Fruit fly (Drosophila melanogaster) whole organism, embryonic: Measurements from ENCODE around the gene Bdp1.
A peak's percentile ranks its signal among the peaks of the same experiment; 100 is the strongest.

Experiments used
- Aef1 ChIP-seq: fragments of 200-800 bp; sonication (Bioruptor generic); IDR thresholded peaks from 3 replicates; pipeline ENCODE4 v1.3.6; 2022; ENCODE audit warnings: missing biosample characterization, missing genetic modification characterization
- CG10147 ChIP-seq: fragments of 200-800 bp; sonication (Bioruptor generic); optimal IDR thresholded peaks from 2 replicates; lab custom pipeline; 2019; ENCODE audit warnings: missing biosample characterization, mild to moderate bottlenecking, missing genetic modification characterization, moderate library complexity
- CG10321 ChIP-seq: fragments of 200-800 bp; sonication (Bioruptor generic); IDR thresholded peaks from 2 replicates; pipeline ENCODE4 v1.3.6; 2022; ENCODE audit warnings: missing biosample characterization, missing genetic modification characterization
- CG10366 ChIP-seq: fragments of 200-800 bp; sonication (Bioruptor generic); IDR thresholded peaks from 2 replicates; pipeline ENCODE4 v1.3.6; 2022; ENCODE audit warnings: missing biosample characterization, missing genetic modification characterization
- CG11560 ChIP-seq: fragments of 200-800 bp; sonication (Bioruptor generic); IDR thresholded peaks from 3 replicates; pipeline ENCODE4 v1.3.6; 2022; ENCODE audit warnings: missing biosample characterization, missing genetic modification characterization
- CG13287 ChIP-seq: fragments of 200-800 bp; sonication (Bioruptor generic); IDR thresholded peaks from 2 replicates; pipeline ENCODE4 v1.3.6; 2022; ENCODE audit warnings: missing biosample characterization, missing genetic modification characterization; ENCODE audit not compliant: partially characterized antibody
- CG14860 ChIP-seq: fragments of 200-800 bp; sonication (Bioruptor generic); IDR thresholded peaks from 3 replicates; pipeline ENCODE4 v1.3.6; 2022; ENCODE audit warnings: missing biosample characterization, missing genetic modification characterization; ENCODE audit not compliant: partially characterized antibody
- CG15479 ChIP-seq: fragments of 200-800 bp; sonication (Bioruptor generic); optimal IDR thresholded peaks from 3 replicates; lab custom pipeline; 2019; ENCODE audit warnings: missing biosample characterization, mild to moderate bottlenecking, missing genetic modification characterization, moderate library complexity
- CG15601 ChIP-seq: fragments of 200-800 bp; sonication (Bioruptor generic); optimal IDR thresholded peaks from 3 replicates; lab custom pipeline; 2019; ENCODE audit warnings: missing biosample characterization, mild to moderate bottlenecking, missing genetic modification characterization, moderate library complexity
- CG17361 ChIP-seq: fragments of 200-800 bp; sonication (Bioruptor generic); IDR thresholded peaks from 3 replicates; pipeline ENCODE4 v1.3.6; 2022; ENCODE audit warnings: missing biosample characterization, missing genetic modification characterization
- CG17829 ChIP-seq: fragments of 200-800 bp; optimal IDR thresholded peaks from 2 replicates; lab custom pipeline; 2019; ENCODE audit warnings: missing biosample characterization, mild to moderate bottlenecking, missing genetic modification characterization, moderate library complexity
- CG18262 ChIP-seq: fragments of 200-800 bp; optimal IDR thresholded peaks from 3 replicates; lab custom pipeline; 2019; ENCODE audit warnings: missing biosample characterization, mild to moderate bottlenecking, missing genetic modification characterization, moderate library complexity
- CG2678 ChIP-seq: fragments of 200-800 bp; sonication (Bioruptor generic); optimal IDR thresholded peaks from 3 replicates; lab custom pipeline; 2019; ENCODE audit warnings: missing biosample characterization, mild to moderate bottlenecking, missing genetic modification characterization, moderate library complexity
- CG32772 ChIP-seq: fragments of 200-800 bp; sonication (Bioruptor generic); IDR thresholded peaks from 2 replicates; pipeline ENCODE4 v1.3.6; 2022; ENCODE audit warnings: missing biosample characterization, missing genetic modification characterization
- CG3281 ChIP-seq: fragments of 200-800 bp; sonication (Bioruptor generic); optimal IDR thresholded peaks from 3 replicates; lab custom pipeline; 2017; ENCODE audit warnings: missing biosample characterization, mild to moderate bottlenecking, missing genetic modification characterization
- CG3726 ChIP-seq: fragments of 200-800 bp; sonication (Bioruptor generic); IDR thresholded peaks from 3 replicates; pipeline ENCODE4, ENCODE4 v1.3.6; 2022; ENCODE audit warnings: missing biosample characterization, missing genetic modification characterization
- CG43689 ChIP-seq: fragments of 200-800 bp; sonication (Bioruptor generic); IDR thresholded peaks from 2 replicates; pipeline ENCODE4 v1.3.6; 2022; ENCODE audit warnings: missing biosample characterization, missing genetic modification characterization
- CG4854 ChIP-seq: fragments of 200-800 bp; sonication (Bioruptor generic); optimal IDR thresholded peaks from 2 replicates; lab custom pipeline; 2016; ENCODE audit warnings: missing biosample characterization, missing genetic modification characterization, inconsistent platforms
- CG5953 ChIP-seq: fragments of 200-800 bp; sonication (Bioruptor generic); IDR thresholded peaks from 2 replicates; pipeline ENCODE4 v1.3.6; 2022; ENCODE audit warnings: missing biosample characterization, missing genetic modification characterization
- CG6683 ChIP-seq: fragments of 200-800 bp; sonication (Bioruptor generic); optimal IDR thresholded peaks from 2 replicates; lab custom pipeline; 2017; ENCODE audit warnings: missing biosample characterization, mild to moderate bottlenecking, missing genetic modification characterization, missing genetic modification reagents
- CkIIα-i1 ChIP-seq: fragments of 200-800 bp; sonication (Bioruptor generic); IDR thresholded peaks from 2 replicates; pipeline ENCODE4 v1.3.6; 2022; ENCODE audit warnings: missing biosample characterization, missing genetic modification characterization
- Ets65A ChIP-seq: fragments of 200-800 bp; sonication (Bioruptor generic); peaks from one replicate; lab custom pipeline; 2016; ENCODE audit warnings: missing biosample characterization, missing genetic modification characterization
- GATAe ChIP-seq: fragments of 200-800 bp; sonication (Bioruptor generic); conservative IDR thresholded peaks from 2 replicates; pipeline ENCODE4 v1.3.6; 2022; ENCODE audit warnings: missing biosample characterization, missing genetic modification characterization
- HLH54F ChIP-seq: fragments of 200-800 bp; sonication (Bioruptor generic); optimal IDR thresholded peaks from 3 replicates; lab custom pipeline; 2016; ENCODE audit warnings: missing biosample characterization, missing genetic modification characterization
- Hey ChIP-seq: fragments of 200-800 bp; sonication (Bioruptor generic); optimal IDR thresholded peaks from 3 replicates; lab custom pipeline; 2018; ENCODE audit warnings: missing biosample characterization, mild to moderate bottlenecking, missing genetic modification characterization
- Lhr ChIP-seq: fragments of 200-800 bp; sonication (Bioruptor generic); optimal IDR thresholded peaks from 3 replicates; lab custom pipeline; 2017; ENCODE audit warnings: mild to moderate bottlenecking, missing biosample characterization, missing genetic modification reagents, missing genetic modification characterization
- MESR4 ChIP-seq: fragments of 200-800 bp; sonication (Bioruptor generic); optimal IDR thresholded peaks from 2 replicates; lab custom pipeline; 2018; ENCODE audit warnings: missing biosample characterization, mild to moderate bottlenecking, missing genetic modification characterization, moderate library complexity
- NC2β ChIP-seq: fragments of 200-800 bp; sonication (Bioruptor generic); optimal IDR thresholded peaks from 2 replicates; lab custom pipeline; 2016; ENCODE audit warnings: missing biosample characterization, missing genetic modification characterization
- NfI ChIP-seq: fragments of 200-800 bp; sonication (Bioruptor generic); optimal IDR thresholded peaks from 3 replicates; lab custom pipeline; 2018; ENCODE audit warnings: missing biosample characterization, mild to moderate bottlenecking, missing genetic modification characterization, moderate library complexity
- Sin3A ChIP-seq: fragments of >200 bp; optimal IDR thresholded peaks from 2 replicates; lab custom pipeline; 2018
- Usf ChIP-seq: fragments of 200-800 bp; sonication (Bioruptor generic); optimal IDR thresholded peaks from 2 replicates; lab custom pipeline; 2017; ENCODE audit warnings: missing genotype, missing biosample characterization, missing genetic modification characterization
- aop ChIP-seq: fragments of 200-800 bp; sonication (Bioruptor generic); IDR thresholded peaks from 2 replicates; pipeline ENCODE4 v1.3.6; 2022; ENCODE audit warnings: missing biosample characterization, missing genetic modification characterization
- cad ChIP-seq: fragments of >200 bp; optimal IDR thresholded peaks from 2 replicates; lab custom pipeline; 2017; ENCODE audit warnings: missing biosample characterization, missing genetic modification characterization
- corto ChIP-seq: fragments of 200-800 bp; sonication (Bioruptor generic); optimal IDR thresholded peaks from 2 replicates; lab custom pipeline; 2016; ENCODE audit warnings: missing biosample characterization, mild to moderate bottlenecking, missing genetic modification characterization, moderate library complexity
- crol ChIP-seq: fragments of 200-800 bp; sonication (Bioruptor generic); IDR thresholded peaks from 2 replicates; pipeline ENCODE4 v1.3.6; 2022; ENCODE audit warnings: missing biosample characterization, missing genetic modification characterization
- dan ChIP-seq: fragments of 200-800 bp; sonication (Bioruptor generic); IDR thresholded peaks from 2 replicates; pipeline ENCODE4 v1.3.6; 2022; ENCODE audit warnings: missing biosample characterization, missing genetic modification characterization
- disco-r ChIP-seq: fragments of 200-800 bp; sonication (Bioruptor generic); optimal IDR thresholded peaks from 2 replicates; lab custom pipeline; 2016; ENCODE audit warnings: missing biosample characterization, missing genetic modification characterization
- emc ChIP-seq: fragments of 200-800 bp; sonication (Bioruptor generic); optimal IDR thresholded peaks from 2 replicates; lab custom pipeline; 2016; ENCODE audit warnings: missing biosample characterization, missing genetic modification characterization
- eyg ChIP-seq: fragments of 200-800 bp; sonication (Bioruptor generic); optimal IDR thresholded peaks from 3 replicates; lab custom pipeline; 2016; ENCODE audit warnings: missing biosample characterization, missing genetic modification characterization
- fd102C ChIP-seq: fragments of 200-800 bp; sonication (Bioruptor generic); optimal IDR thresholded peaks from 2 replicates; lab custom pipeline; 2018; ENCODE audit warnings: missing biosample characterization, mild to moderate bottlenecking, missing genetic modification characterization, moderate library complexity
- ftz-f1 ChIP-seq: fragments of 200-800 bp; sonication (Bioruptor generic); optimal IDR thresholded peaks from 2 replicates; lab custom pipeline; 2016; ENCODE audit warnings: missing biosample characterization, missing genetic modification characterization
- h ChIP-seq: fragments of >200 bp; optimal IDR thresholded peaks from 2 replicates; lab custom pipeline; 2017
- mld ChIP-seq: fragments of 200-800 bp; sonication (Bioruptor generic); IDR thresholded peaks from 3 replicates; pipeline ENCODE4 v1.3.6; 2022; ENCODE audit warnings: missing biosample characterization, missing genetic modification characterization; ENCODE audit not compliant: partially characterized antibody
- salm ChIP-seq: fragments of 200-800 bp; sonication (Bioruptor generic); optimal IDR thresholded peaks from 2 replicates; lab custom pipeline; 2018; ENCODE audit warnings: missing biosample characterization, mild to moderate bottlenecking, missing genetic modification characterization
- sim ChIP-seq: fragments of 200-800 bp; sonication (Bioruptor generic); IDR thresholded peaks from 2 replicates; pipeline ENCODE4 v1.3.6; 2022; ENCODE audit warnings: missing biosample characterization, missing genetic modification characterization
- sr ChIP-seq: fragments of 200-800 bp; sonication (Bioruptor generic); IDR thresholded peaks from 3 replicates; pipeline ENCODE4 v1.3.6; 2022; ENCODE audit warnings: missing biosample characterization, missing genetic modification characterization
- ssp ChIP-seq: fragments of 200-800 bp; sonication (Bioruptor generic); IDR thresholded peaks from 2 replicates; pipeline ENCODE4 v1.3.6; 2022; ENCODE audit warnings: missing biosample characterization, missing genetic modification characterization
- tup ChIP-seq: fragments of 200-800 bp; sonication (Bioruptor generic); optimal IDR thresholded peaks from 2 replicates; lab custom pipeline; 2016; ENCODE audit warnings: missing biosample characterization, mild to moderate bottlenecking, missing genetic modification characterization, moderate library complexity
- tx ChIP-seq: fragments of 200-800 bp; sonication (Bioruptor generic); optimal IDR thresholded peaks from 2 replicates; lab custom pipeline; 2016; ENCODE audit warnings: missing biosample characterization, missing genetic modification characterization
- unpg ChIP-seq: fragments of 200-800 bp; sonication (Bioruptor generic); optimal IDR thresholded peaks from 3 replicates; lab custom pipeline; 2018; ENCODE audit warnings: missing biosample characterization, mild to moderate bottlenecking, missing genetic modification characterization, moderate library complexity
- zen2 ChIP-seq: fragments of 200-800 bp; sonication (Bioruptor generic); IDR thresholded peaks from 3 replicates; pipeline ENCODE4 v1.3.6; 2022; ENCODE audit warnings: missing biosample characterization, missing genetic modification characterization; ENCODE audit not compliant: partially characterized antibody

The Bdp1 gene

DNA sequence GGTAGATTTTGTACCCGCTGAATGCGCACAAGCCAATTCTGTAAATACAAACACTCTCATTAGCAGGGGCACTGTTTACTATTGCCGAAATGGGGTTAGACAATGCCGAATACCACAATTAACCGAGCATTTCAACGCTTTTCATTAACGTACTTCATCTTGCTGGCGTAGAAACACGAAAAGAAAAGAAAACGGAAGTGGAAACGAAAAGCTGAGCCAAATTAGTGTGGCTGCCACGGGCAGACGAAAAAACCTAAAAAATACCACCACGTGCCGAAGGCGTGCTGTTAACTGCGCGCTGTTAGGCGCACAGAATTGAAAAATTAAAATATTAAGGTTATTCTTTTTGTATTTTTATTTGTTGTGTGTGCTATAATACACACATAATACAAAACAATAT, 21.2 kb upstream of the Bdp1 start, which contains the start of gene RpL24 (continued):
- TF ChIP-seq CG18262 (tag; lab: Kevin White, UChicago) (peak; percentile 82), NfI (GFP tag; lab: Kevin White, UChicago) (peak; percentile 96), CG15601 (tag; lab: Kevin White, UChicago) (peak; percentile 84), fd102C (GFP tag; lab: Kevin White, UChicago) (peak; percentile 93), CG17829 (tag; lab: Kevin White, UChicago) (peak; percentile 82), zen2 (GFP tag; lab: Robert Waterston, UW) (no peak; the same call in 2 of the 3 replicates), Hey (tag; lab: Kevin White, UChicago) (peak; percentile 85), tup (GFP tag; lab: Kevin White, UChicago) (peak; percentile 74), CG15479 (GFP tag; lab: Kevin White, UChicago) (peak; percentile 17), CG3281 (GFP tag; lab: Kevin White, UChicago) (peak; percentile 96), GATAe (peak; percentile 60; the same call in 1 of the 2 replicates), mld (GFP tag; lab: Robert Waterston, UW) (no peak), CG6683 (GFP tag; lab: Kevin White, UChicago) (peak; percentile 90), CG10366 (peak; percentile 78), aop (GFP tag; lab: Robert Waterston, UW) (peak; percentile 86), MESR4 (peak; percentile 100), CG11560 (tag; lab: Robert Waterston, UW) (no peak), CkIIα-i1 (no peak), CG14860 (GFP tag; lab: Robert Waterston, UW) (no peak), Ets65A (peak; percentile 99), disco-r (peak; percentile 89), NC2β (GFP tag; lab: Kevin White, UChicago) (peak; percentile 97), HLH54F (GFP tag; lab: Kevin White, UChicago) (peak; percentile 83), CG13287 (GFP tag; lab: Robert Waterston, UW) (peak; percentile 26; the same call in 1 of the 2 replicates), sr (peak; percentile 93), h (lab: Kevin White, UChicago) (no peak), unpg (GFP tag; lab: Kevin White, UChicago) (peak; percentile 90), CG17361 (GFP tag; lab: Robert Waterston, UW) (peak; percentile 83), CG10147 (peak; percentile 85), CG3726 (GFP tag; lab: Robert Waterston, UW) (peak; percentile 75; the same call in 2 of the 3 replicates), CG43689 (GFP tag; lab: Robert Waterston, UW) (peak; percentile 86), cad (no peak), Lhr (GFP tag; lab: Kevin White, UChicago) (peak; percentile 89), Aef1 (peak; percentile 54; the same call in 2 of the 3 replicates), tx (GFP tag; lab: Kevin White, UChicago) (peak; percentile 57), eyg (peak; percentile 88), CG32772 (peak; percentile 67), CG2678 (tag; lab: Kevin White, UChicago) (peak; percentile 82), CG4854 (GFP tag; lab: Kevin White, UChicago) (peak; percentile 94), salm (tag; lab: Kevin White, UChicago) (peak; percentile 84), Sin3A (lab: Kevin White, UChicago) (peak; percentile 1), CG5953 (GFP tag; lab: Robert Waterston, UW) (peak; percentile 95), ftz-f1 (peak; percentile 27), Usf (GFP tag; lab: Kevin White, UChicago) (peak; percentile 80), CG10321 (peak; percentile 70), sim (GFP tag; lab: Robert Waterston, UW) (peak; percentile 85), emc (GFP tag; lab: Kevin White, UChicago) (peak; percentile 82), ssp (GFP tag; lab: Robert Waterston, UW) (peak; percentile 31; the same call in 1 of the 2 replicates), corto (GFP tag; lab: Kevin White, UChicago) (no peak), dan (GFP tag; lab: Robert Waterston, UW) (no peak), crol (peak; percentile 50)
